Worm (Caenorhabditis elegans) whole organism, midembryonic: ENCODE data around the gene klc-2.

ENCODE experiments used
- flt-1 ChIP-seq: fragments of 200-800 bp; sonication (Bioruptor generic); IDR thresholded peaks from 2 replicates; pipeline ENCODE4 v1.3.6; 2022; ENCODE audit warnings: missing genetic modification characterization, missing compliant biosample characterization
- med-1 ChIP-seq: sonication (generic microtip); optimal IDR thresholded peaks from 2 replicates; lab custom pipeline; 2017; ENCODE audit warnings: missing genetic modification characterization, mild to moderate bottlenecking, missing compliant biosample characterization, antibody characterized with exemption, missing genetic modification reagents; ENCODE audit not compliant: insufficient read depth

DNA sequence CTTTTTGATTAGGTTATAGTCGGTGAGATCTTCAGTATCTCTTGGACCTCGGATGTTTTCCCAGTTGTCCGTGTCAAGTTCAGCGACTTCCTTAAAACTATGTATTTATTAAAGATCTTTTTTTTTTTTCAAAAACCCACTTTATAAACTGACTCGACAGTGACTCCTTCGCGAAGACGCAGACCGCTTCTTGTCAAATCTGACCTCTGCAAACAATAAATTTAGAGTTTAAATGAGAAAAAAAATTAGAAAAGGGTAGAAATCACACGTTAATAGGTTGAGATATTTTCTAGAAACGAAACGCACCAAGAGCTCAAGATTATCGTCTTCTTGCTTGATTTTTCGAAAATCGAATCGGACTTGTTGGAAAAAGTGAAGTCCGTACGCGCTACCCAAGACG is 45.4 kb downstream of the klc-2 start, which contains the start of gene C24G6.8:
- TF ChIP-seq flt-1 (GFP tag; lab: Robert Waterston, UW) (no peak), med-1 (GFP tag; lab: Kevin White, UChicago) (no peak)
